Fruit fly (Drosophila melanogaster) whole organism, embryonic: ENCODE results near the gene chif.

Experiments used
- Asciz ChIP-seq: fragments of 200-800 bp; sonication (Bioruptor generic); optimal IDR thresholded peaks from 2 replicates; lab custom pipeline; 2017; ENCODE audit warnings: missing biosample characterization, mild to moderate bottlenecking, missing genetic modification characterization, missing genetic modification reagents
- Bteb2 ChIP-seq: fragments of 200-800 bp; sonication (Bioruptor generic); optimal IDR thresholded peaks from 2 replicates; lab custom pipeline; 2016; ENCODE audit warnings: missing biosample characterization, missing genetic modification characterization
- CG11085 ChIP-seq: fragments of 200-800 bp; sonication (Bioruptor generic); IDR thresholded peaks from 2 replicates; pipeline ENCODE4 v1.3.6; 2022; ENCODE audit warnings: missing biosample characterization, missing genetic modification characterization
- CG11398 ChIP-seq: fragments of 200-800 bp; sonication (Bioruptor generic); optimal IDR thresholded peaks from 2 replicates; lab custom pipeline; 2016; ENCODE audit warnings: missing biosample characterization, missing genetic modification characterization
- CG11456 ChIP-seq: fragments of 200-800 bp; sonication (Bioruptor generic); IDR thresholded peaks from 3 replicates; pipeline ENCODE4 v1.3.6; 2022; ENCODE audit warnings: missing biosample characterization, missing genetic modification characterization
- CG11723 ChIP-seq: fragments of 200-800 bp; sonication (Bioruptor generic); optimal IDR thresholded peaks from 2 replicates; lab custom pipeline; 2017; ENCODE audit warnings: missing biosample characterization, mild to moderate bottlenecking, missing genetic modification characterization
- CG12155 ChIP-seq: fragments of 200-800 bp; sonication (Bioruptor generic); optimal IDR thresholded peaks from 3 replicates; lab custom pipeline; 2016; ENCODE audit warnings: missing biosample characterization, missing genetic modification characterization
- CG12659 ChIP-seq: fragments of 200-800 bp; sonication (Bioruptor generic); optimal IDR thresholded peaks from 3 replicates; lab custom pipeline; 2017; ENCODE audit warnings: mild to moderate bottlenecking, missing biosample characterization, missing genetic modification reagents, missing genetic modification characterization
- CG12769 ChIP-seq: fragments of 200-800 bp; sonication (Bioruptor generic); optimal IDR thresholded peaks from 2 replicates; lab custom pipeline; 2019; ENCODE audit warnings: missing biosample characterization, mild to moderate bottlenecking, missing genetic modification characterization, moderate library complexity
- CG14441 ChIP-seq: fragments of 200-800 bp; sonication (Bioruptor generic); IDR thresholded peaks from 2 replicates; pipeline ENCODE4 v1.3.6; 2022; ENCODE audit warnings: missing biosample characterization, missing genetic modification characterization
- CG1603 ChIP-seq: fragments of 200-800 bp; sonication (Bioruptor generic); optimal IDR thresholded peaks from 2 replicates; lab custom pipeline; 2019; ENCODE audit warnings: missing biosample characterization, mild to moderate bottlenecking, missing genetic modification characterization, moderate library complexity
- CG17359 ChIP-seq: fragments of 200-800 bp; sonication (Bioruptor generic); optimal IDR thresholded peaks from 3 replicates; lab custom pipeline; 2018; ENCODE audit warnings: missing biosample characterization, mild to moderate bottlenecking, missing genetic modification characterization, moderate library complexity
- CG18262 ChIP-seq: fragments of 200-800 bp; optimal IDR thresholded peaks from 3 replicates; lab custom pipeline; 2019; ENCODE audit warnings: missing biosample characterization, mild to moderate bottlenecking, missing genetic modification characterization, moderate library complexity
- CG2120 ChIP-seq: fragments of 200-800 bp; sonication (Bioruptor generic); optimal IDR thresholded peaks from 3 replicates; lab custom pipeline; 2016; ENCODE audit warnings: missing biosample characterization, missing genetic modification characterization
- CG2129 ChIP-seq: fragments of 200-800 bp; sonication (Bioruptor generic); IDR thresholded peaks from 2 replicates; pipeline ENCODE4 v1.3.6; 2022; ENCODE audit warnings: missing biosample characterization, missing genetic modification characterization; ENCODE audit not compliant: partially characterized antibody
- CG31224 ChIP-seq: fragments of 200-800 bp; sonication (Bioruptor generic); IDR thresholded peaks from 2 replicates; pipeline ENCODE4 v1.3.6; 2022; ENCODE audit warnings: missing biosample characterization, missing genetic modification characterization
- CG3163 ChIP-seq: fragments of 200-800 bp; sonication (Bioruptor generic); optimal IDR thresholded peaks from 3 replicates; lab custom pipeline; 2016; ENCODE audit warnings: missing biosample characterization, missing genetic modification characterization
- CG34224 ChIP-seq: fragments of 200-800 bp; sonication (Bioruptor generic); IDR thresholded peaks from 3 replicates; pipeline ENCODE4 v1.3.6; 2022; ENCODE audit warnings: missing biosample characterization, missing genetic modification characterization; ENCODE audit not compliant: partially characterized antibody
- CG5245 ChIP-seq: fragments of 200-800 bp; sonication (Bioruptor generic); optimal IDR thresholded peaks from 3 replicates; lab custom pipeline; 2016; ENCODE audit warnings: missing biosample characterization, missing genetic modification characterization
- CG7271 ChIP-seq: fragments of 200-800 bp; sonication (Bioruptor generic); optimal IDR thresholded peaks from 2 replicates; lab custom pipeline; 2018; ENCODE audit warnings: missing biosample characterization, mild to moderate bottlenecking, missing genetic modification characterization, moderate library complexity
- CG9797 ChIP-seq: fragments of 200-800 bp; sonication (Bioruptor generic); optimal IDR thresholded peaks from 3 replicates; lab custom pipeline; 2018; ENCODE audit warnings: missing biosample characterization, mild to moderate bottlenecking, missing genetic modification characterization
- CG9876 ChIP-seq: fragments of 200-800 bp; sonication (Bioruptor generic); optimal IDR thresholded peaks from 2 replicates; lab custom pipeline; 2016; ENCODE audit warnings: missing biosample characterization, missing genetic modification characterization
- D19A ChIP-seq: fragments of 200-800 bp; optimal IDR thresholded peaks from 3 replicates; lab custom pipeline; 2019; ENCODE audit warnings: missing biosample characterization, mild to moderate bottlenecking, missing genetic modification characterization, moderate library complexity
- Dek ChIP-seq: fragments of 200-800 bp; sonication (Bioruptor generic); optimal IDR thresholded peaks from 3 replicates; lab custom pipeline; 2019; ENCODE audit warnings: missing biosample characterization, mild to moderate bottlenecking, missing genetic modification characterization, moderate library complexity
- HLH4C ChIP-seq: fragments of 200-800 bp; sonication (Bioruptor generic); IDR thresholded peaks from 3 replicates; pipeline ENCODE4 v1.3.6; 2022; ENCODE audit warnings: missing biosample characterization, missing genetic modification characterization; ENCODE audit not compliant: partially characterized antibody
- HLH54F ChIP-seq: fragments of 200-800 bp; sonication (Bioruptor generic); optimal IDR thresholded peaks from 3 replicates; lab custom pipeline; 2016; ENCODE audit warnings: missing biosample characterization, missing genetic modification characterization
- Mad ChIP-seq: fragments of 200-800 bp; sonication (Bioruptor generic); optimal IDR thresholded peaks from 2 replicates; lab custom pipeline; 2016; ENCODE audit warnings: missing biosample characterization, missing genetic modification characterization
- Side ChIP-seq: fragments of 200-800 bp; sonication (Bioruptor generic); optimal IDR thresholded peaks from 2 replicates; lab custom pipeline; 2016; ENCODE audit warnings: missing biosample characterization, missing genetic modification characterization
- Sry-β ChIP-seq: fragments of 200-800 bp; sonication (Bioruptor generic); optimal IDR thresholded peaks from 2 replicates; lab custom pipeline; 2018; ENCODE audit warnings: missing biosample characterization, mild to moderate bottlenecking, missing genetic modification characterization, moderate library complexity
- Sry-δ ChIP-seq: fragments of 200-800 bp; sonication (Bioruptor generic); optimal IDR thresholded peaks from 2 replicates; lab custom pipeline; 2016; ENCODE audit warnings: missing biosample characterization, missing genetic modification characterization
- Tbp ChIP-seq: fragments of >200 bp; optimal IDR thresholded peaks from 2 replicates; lab custom pipeline; 2018; ENCODE audit warnings: missing biosample characterization, missing genetic modification characterization
- Xrp1 ChIP-seq: fragments of 200-800 bp; sonication (Bioruptor generic); IDR thresholded peaks from 2 replicates; pipeline ENCODE4 v1.3.6; 2022; ENCODE audit warnings: missing biosample characterization, missing genetic modification characterization
- amos ChIP-seq: fragments of 200-800 bp; sonication (Bioruptor generic); IDR thresholded peaks from 2 replicates; pipeline ENCODE4 v1.3.6; 2022; ENCODE audit warnings: missing biosample characterization, missing genetic modification characterization; ENCODE audit not compliant: partially characterized antibody
- chm ChIP-seq: fragments of 200-800 bp; sonication (Bioruptor generic); IDR thresholded peaks from 2 replicates; pipeline ENCODE4 v1.3.6; 2022; ENCODE audit warnings: missing biosample characterization, missing genetic modification characterization
- corto ChIP-seq: fragments of 200-800 bp; sonication (Bioruptor generic); optimal IDR thresholded peaks from 2 replicates; lab custom pipeline; 2016; ENCODE audit warnings: missing biosample characterization, mild to moderate bottlenecking, missing genetic modification characterization, moderate library complexity
- crc ChIP-seq: fragments of 200-800 bp; sonication (Bioruptor generic); optimal IDR thresholded peaks from 2 replicates; lab custom pipeline; 2016; ENCODE audit warnings: missing biosample characterization, missing genetic modification characterization
- dysf ChIP-seq: fragments of 200-800 bp; sonication (Bioruptor generic); IDR thresholded peaks from 3 replicates; pipeline ENCODE4 v1.3.6; 2022; ENCODE audit warnings: missing biosample characterization, missing genetic modification characterization
- h ChIP-seq: fragments of >200 bp; optimal IDR thresholded peaks from 2 replicates; lab custom pipeline; 2017
- jumu ChIP-seq: fragments of 200-800 bp; sonication (Bioruptor generic); optimal IDR thresholded peaks from 3 replicates; lab custom pipeline; 2016; ENCODE audit warnings: missing biosample characterization, missing genetic modification characterization
- kah ChIP-seq: fragments of 200-800 bp; sonication (Bioruptor generic); optimal IDR thresholded peaks from 2 replicates; lab custom pipeline; 2018; ENCODE audit warnings: missing biosample characterization, mild to moderate bottlenecking, missing genetic modification characterization
- nmo ChIP-seq: fragments of 200-800 bp; sonication (Bioruptor generic); optimal IDR thresholded peaks from 2 replicates; lab custom pipeline; 2018; ENCODE audit warnings: missing biosample characterization, mild to moderate bottlenecking, missing genetic modification characterization, moderate library complexity
- nom ChIP-seq: fragments of 200-800 bp; sonication (Bioruptor generic); optimal IDR thresholded peaks from 2 replicates; lab custom pipeline; 2017; ENCODE audit warnings: missing biosample characterization, missing genetic modification characterization, mild to moderate bottlenecking, moderate library complexity, missing genetic modification reagents
- pho ChIP-seq: fragments of 200-800 bp; sonication (Bioruptor generic); optimal IDR thresholded peaks from 2 replicates; lab custom pipeline; 2016; ENCODE audit warnings: missing biosample characterization, missing genetic modification characterization
- sens-2 ChIP-seq: fragments of 200-800 bp; sonication (Bioruptor generic); IDR thresholded peaks from 2 replicates; pipeline ENCODE4 v1.3.6; 2022; ENCODE audit warnings: missing biosample characterization, missing genetic modification characterization
- shn ChIP-seq: fragments of 200-800 bp; sonication (Bioruptor generic); optimal IDR thresholded peaks from 3 replicates; lab custom pipeline; 2016; ENCODE audit warnings: missing biosample characterization, missing genetic modification characterization
- sima ChIP-seq: fragments of 200-800 bp; sonication (Bioruptor generic); optimal IDR thresholded peaks from 2 replicates; lab custom pipeline; 2016; ENCODE audit warnings: missing biosample characterization, missing genetic modification characterization
- sisA ChIP-seq: fragments of 200-800 bp; sonication (Bioruptor generic); IDR thresholded peaks from 2 replicates; pipeline ENCODE4 v1.3.6; 2022; ENCODE audit warnings: missing biosample characterization, missing genetic modification characterization
- trh ChIP-seq: fragments of 200-800 bp; sonication (Bioruptor generic); optimal IDR thresholded peaks from 2 replicates; lab custom pipeline; 2016; ENCODE audit warnings: missing biosample characterization, missing genetic modification characterization
- unpg ChIP-seq: fragments of 200-800 bp; sonication (Bioruptor generic); optimal IDR thresholded peaks from 3 replicates; lab custom pipeline; 2018; ENCODE audit warnings: missing biosample characterization, mild to moderate bottlenecking, missing genetic modification characterization, moderate library complexity
- wor ChIP-seq: fragments of 200-800 bp; sonication (Bioruptor generic); IDR thresholded peaks from 2 replicates; pipeline ENCODE4 v1.3.6; 2022; ENCODE audit warnings: missing biosample characterization, missing genetic modification characterization

The chif gene

DNA sequence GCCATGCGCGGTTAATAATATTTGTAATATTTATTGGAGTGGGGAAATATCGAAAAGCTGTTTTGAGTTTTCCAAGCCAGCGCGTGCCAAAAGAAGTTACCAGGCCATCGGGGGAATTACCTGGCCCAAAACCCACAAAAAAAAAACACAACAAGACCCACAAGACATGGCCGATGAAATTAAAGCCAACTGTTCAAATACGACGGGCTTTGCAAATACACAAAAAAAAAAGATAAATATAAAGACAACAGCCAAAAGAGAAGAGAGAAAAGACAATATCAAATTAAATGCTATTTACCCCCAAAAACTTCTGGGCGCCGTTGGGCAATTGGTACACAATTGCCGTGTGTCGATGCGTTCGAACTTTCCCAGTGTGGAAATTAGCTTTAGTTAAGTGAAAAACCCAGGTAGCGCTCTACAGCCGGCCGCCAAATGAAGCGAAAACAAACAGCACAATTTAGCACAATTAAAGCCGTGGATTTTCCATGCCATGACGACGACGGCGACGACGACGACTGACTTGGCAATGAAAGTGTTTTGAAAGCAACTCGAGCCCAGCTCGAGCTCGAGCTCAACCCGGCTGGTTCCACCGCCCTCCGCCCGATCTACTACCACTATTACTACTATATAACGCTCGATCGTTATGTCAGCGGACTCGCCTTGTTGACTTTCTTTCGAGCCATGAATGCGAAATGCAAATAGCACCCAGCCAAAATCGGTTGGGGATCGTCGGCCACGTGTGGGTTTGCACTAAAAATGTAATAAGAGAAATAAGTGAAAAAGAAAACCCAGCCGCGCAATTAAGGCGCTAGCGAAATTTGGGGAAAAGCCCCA lies 34.4 kb downstream of the chif start (continued):
- peak; percentile 2 for TF ChIP-seq kah (GFP tag; lab: Kevin White, UChicago)
- TF ChIP-seq CG11456 (GFP tag; lab: Robert Waterston, UW) = no peak
- no peak for TF ChIP-seq CG5245 (GFP tag; lab: Kevin White, UChicago)
- peak; percentile 55 for TF ChIP-seq crc
- no peak for TF ChIP-seq amos (GFP tag; lab: Robert Waterston, UW)
- TF ChIP-seq CG9797 (GFP tag; lab: Kevin White, UChicago) = no peak
- no peak for TF ChIP-seq Mad (GFP tag; lab: Kevin White, UChicago)
- TF ChIP-seq unpg = peak; percentile 50
- TF ChIP-seq h (lab: Kevin White, UChicago) = no peak
- no peak for TF ChIP-seq Tbp (GFP tag; lab: Kevin White, UChicago)
- TF ChIP-seq Side = peak; percentile 50
- TF ChIP-seq shn (GFP tag; lab: Kevin White, UChicago) = no peak
- peak; percentile 47 for TF ChIP-seq CG11398
- no peak for TF ChIP-seq CG31224 (GFP tag; lab: Robert Waterston, UW)
- TF ChIP-seq Dek (tag; lab: Kevin White, UChicago) = peak; percentile 38
- TF ChIP-seq HLH4C (GFP tag; lab: Robert Waterston, UW) = no peak
- no peak for TF ChIP-seq CG11723 (GFP tag; lab: Kevin White, UChicago)
- no peak for TF ChIP-seq nom (GFP tag; lab: Kevin White, UChicago)
- no peak for TF ChIP-seq trh (GFP tag; lab: Kevin White, UChicago)
- no peak for TF ChIP-seq jumu (GFP tag; lab: Kevin White, UChicago)
- no peak for TF ChIP-seq CG12769 (tag; lab: Kevin White, UChicago)
- peak; percentile 51 for TF ChIP-seq CG12659
- no peak for TF ChIP-seq CG34224 (GFP tag; lab: Robert Waterston, UW)
- TF ChIP-seq Asciz = peak; percentile 32
- TF ChIP-seq HLH54F = no peak
- no peak for TF ChIP-seq Sry-β (GFP tag; lab: Kevin White, UChicago)
- peak; percentile 32 for TF ChIP-seq Bteb2 (GFP tag; lab: Kevin White, UChicago)
- TF ChIP-seq CG7271 (tag; lab: Kevin White, UChicago) = no peak
- no peak for TF ChIP-seq CG2129
- TF ChIP-seq Xrp1 (GFP tag; lab: Robert Waterston, UW) = peak; percentile 35; the same call in 1 of the 2 replicates
- TF ChIP-seq pho = peak; percentile 39
- TF ChIP-seq CG17359 (tag; lab: Kevin White, UChicago) = peak; percentile 52
- TF ChIP-seq sens-2 (GFP tag; lab: Robert Waterston, UW) = no peak
- no peak for TF ChIP-seq nmo (GFP tag; lab: Kevin White, UChicago)
- TF ChIP-seq CG11085 (GFP tag; lab: Robert Waterston, UW) = no peak
- TF ChIP-seq CG2120 (GFP tag; lab: Kevin White, UChicago) = peak; percentile 42
- peak; percentile 37; the same call in 1 of the 3 replicates for TF ChIP-seq dysf (GFP tag; lab: Robert Waterston, UW)
- 0 out of 2 replicates have a peak, but pooled peaks have one; percentile 38 for TF ChIP-seq chm (GFP tag; lab: Robert Waterston, UW)
- TF ChIP-seq CG12155 (GFP tag; lab: Kevin White, UChicago) = peak; percentile 25
- no peak for TF ChIP-seq CG18262 (tag; lab: Kevin White, UChicago)
- no peak for TF ChIP-seq sima (GFP tag; lab: Kevin White, UChicago)
- TF ChIP-seq D19A (tag; lab: Kevin White, UChicago) = no peak
- no peak for TF ChIP-seq wor (GFP tag; lab: Robert Waterston, UW)
- no peak for TF ChIP-seq CG9876
- no peak for TF ChIP-seq Sry-δ (GFP tag; lab: Kevin White, UChicago)
- peak; percentile 45; the same call in 1 of the 2 replicates for TF ChIP-seq CG14441 (GFP tag; lab: Robert Waterston, UW)
- peak; percentile 12 for TF ChIP-seq CG3163 (GFP tag; lab: Kevin White, UChicago)
- no peak for TF ChIP-seq CG1603
- TF ChIP-seq sisA (GFP tag; lab: Robert Waterston, UW) = no peak
- TF ChIP-seq corto (GFP tag; lab: Kevin White, UChicago) = no peak
